Fruit fly (Drosophila melanogaster) whole organism: Measurements from ENCODE around the gene CG12056.

Experiments
- EcR ChIP-seq, 2 experiments: fragments of >200 bp; optimal IDR thresholded peaks; 2 replicates each; lab custom pipeline; 2017; ENCODE audit warnings: missing biosample characterization in 2 of 2, missing genetic modification characterization in 2 of 2, missing genetic modification reagents in 2 of 2
- pan ChIP-seq: fragments of >200 bp; optimal IDR thresholded peaks from 2 replicates; lab custom pipeline; 2017
- psq ChIP-seq: fragments of >200 bp; optimal IDR thresholded peaks from 2 replicates; lab custom pipeline; 2017
- usp ChIP-seq: fragments of >200 bp; optimal IDR thresholded peaks from 2 replicates; lab custom pipeline; 2017; ENCODE audit warnings: missing biosample characterization, missing genetic modification characterization, mixed read lengths

DNA sequence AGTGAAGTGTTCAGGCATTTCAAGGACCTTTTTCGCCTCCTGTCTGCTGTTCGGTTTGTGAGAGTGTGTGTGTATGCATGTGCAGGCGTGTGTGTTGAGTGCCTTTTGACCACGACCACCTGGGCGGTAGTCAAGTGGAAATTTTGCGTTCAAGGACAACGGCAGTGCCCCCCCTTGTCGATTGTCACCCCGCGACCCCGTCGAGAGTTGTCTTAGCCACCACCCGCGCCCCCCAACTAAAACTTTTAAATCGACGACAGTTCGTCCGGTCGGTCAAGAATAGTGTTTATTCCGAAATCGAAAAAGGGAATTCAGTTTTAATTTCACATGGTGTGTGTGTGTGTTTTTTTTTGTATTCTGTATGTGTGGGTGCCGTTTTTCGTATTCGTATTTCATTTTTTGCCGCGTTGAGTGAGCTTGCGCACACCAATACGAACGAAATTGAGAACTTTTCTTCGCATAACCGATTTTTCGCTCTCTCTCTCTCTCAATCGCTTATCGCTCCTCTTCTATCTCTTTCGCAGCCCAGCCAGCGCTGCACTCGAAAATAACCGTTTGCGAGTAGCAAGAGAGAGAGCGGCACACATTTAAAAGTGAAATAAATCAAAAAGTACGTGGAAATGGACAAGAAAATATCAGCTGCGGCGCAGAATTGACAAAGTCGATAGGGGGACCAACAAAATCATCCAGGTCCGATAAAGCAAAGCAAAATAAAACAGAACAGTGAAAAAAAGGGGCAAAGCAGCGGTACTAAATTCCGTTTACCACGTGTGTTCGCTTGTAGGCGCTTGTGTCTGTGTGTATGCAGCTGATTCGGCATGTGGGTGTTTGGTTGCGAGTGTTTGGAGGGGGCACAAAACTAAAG is 28.6 kb upstream of the CG12056 start:
- TF ChIP-seq psq (no peak), pan (no peak), usp (GFP tag; lab: Kevin White, UChicago) (no peak), EcR (GFP tag; optimal IDR thresholded peaks at IDR 0.05; lab: Kevin White, UChicago) (no peak)
